Fruit fly (Drosophila melanogaster): ENCODE results near the gene CG14052.

Gene CG14052

DNA sequence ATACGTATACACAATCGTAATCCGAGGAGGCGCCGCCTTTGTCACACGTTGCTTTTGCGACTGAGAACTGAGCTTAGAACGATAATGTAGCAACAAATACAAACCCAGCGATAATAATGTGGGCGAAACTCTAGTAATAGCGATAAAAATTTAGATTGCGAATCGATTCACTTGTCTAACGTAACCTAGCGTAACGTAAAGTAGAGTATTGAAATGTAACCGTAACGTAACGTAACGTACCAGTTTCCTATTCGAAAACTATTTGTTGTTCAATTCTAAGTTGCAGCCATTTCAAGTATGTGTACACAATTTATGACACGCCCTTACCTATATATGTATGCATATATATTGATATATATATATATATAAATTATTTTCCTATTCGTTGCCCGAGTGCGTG lies 21.2 kb downstream of the CG14052 start:
- no peak for TF ChIP-seq CG17801 (GFP tag; optimal IDR thresholded peaks at IDR 0.05; ENCODE audit: partially characterized antibody)

DNA sequence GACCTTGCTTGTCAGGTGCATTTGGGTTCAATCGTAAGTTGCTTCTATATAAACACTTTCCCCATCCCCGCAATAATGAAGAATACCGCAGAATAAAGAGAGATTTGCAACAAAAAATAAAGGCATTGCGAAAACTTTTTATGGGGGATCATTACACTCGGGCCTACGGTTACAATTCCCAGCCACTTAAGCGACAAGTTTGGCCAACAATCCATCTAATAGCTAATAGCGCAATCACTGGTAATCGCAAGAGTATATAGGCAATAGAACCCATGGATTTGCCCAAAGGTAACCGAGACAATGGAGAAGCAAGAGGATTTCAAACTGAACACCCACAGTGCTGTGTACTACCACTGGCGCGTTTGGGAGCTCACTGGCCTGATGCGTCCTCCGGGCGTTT lies 22.4 kb downstream of the CG14052 start, which contains the start of gene Or2a:
Gene Or2a, plus strand, starts transcription at position 301 of the 400 bp plus-strand sequence.
- TF ChIP-seq CG17801 (GFP tag; optimal IDR thresholded peaks at IDR 0.05; ENCODE audit: partially characterized antibody) = no peak

DNA sequence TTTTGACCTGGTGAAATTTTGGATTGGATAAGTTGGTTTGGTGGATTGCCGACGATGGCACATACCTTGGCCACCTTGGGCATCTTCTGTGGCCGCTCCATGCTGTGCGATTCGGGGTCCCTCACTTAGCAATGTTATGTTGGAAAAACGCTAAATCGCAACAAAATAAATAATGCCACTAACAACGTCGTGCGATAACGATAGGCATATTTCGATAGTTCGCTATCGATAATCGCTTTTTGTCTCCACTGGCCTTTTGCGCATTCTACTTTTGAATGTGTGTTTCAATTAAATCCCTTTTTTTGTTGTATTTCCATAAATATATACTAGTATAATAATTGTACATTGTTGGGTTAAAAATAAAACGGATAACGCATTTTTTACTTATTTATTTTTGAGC lies 26.2 kb downstream of the CG14052 start, which contains the start of gene crn:
Gene crn, minus strand, starts transcription at position 221 of the 400 bp plus-strand sequence.
- no peak for TF ChIP-seq CG17801 (GFP tag; optimal IDR thresholded peaks at IDR 0.05; ENCODE audit: partially characterized antibody)

DNA sequence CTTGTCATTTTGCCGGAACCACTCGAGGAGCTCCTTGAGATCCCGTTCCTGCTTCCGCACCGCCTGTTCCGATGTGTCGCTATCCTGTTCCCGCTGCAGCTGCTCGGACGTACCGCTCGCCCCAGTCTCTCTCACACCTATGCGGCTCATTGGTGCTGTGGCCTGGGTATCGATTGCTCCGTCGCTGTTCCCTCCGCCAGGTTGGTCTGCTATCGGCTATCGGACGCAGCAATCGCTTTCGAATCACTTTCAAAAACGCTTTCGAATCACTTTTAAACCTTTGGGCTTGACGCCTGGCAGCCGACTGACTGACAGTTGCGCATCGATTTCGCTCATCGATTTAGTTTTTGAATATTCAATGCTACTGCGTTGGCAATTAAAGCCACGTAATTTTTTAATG lies 28.1 kb downstream of the CG14052 start, which contains the start of gene CG3191:
Gene CG3191, minus strand, starts transcription at position 306 of the 400 bp plus-strand sequence.
- no peak for TF ChIP-seq CG17801 (GFP tag; optimal IDR thresholded peaks at IDR 0.05; ENCODE audit: partially characterized antibody)

DNA sequence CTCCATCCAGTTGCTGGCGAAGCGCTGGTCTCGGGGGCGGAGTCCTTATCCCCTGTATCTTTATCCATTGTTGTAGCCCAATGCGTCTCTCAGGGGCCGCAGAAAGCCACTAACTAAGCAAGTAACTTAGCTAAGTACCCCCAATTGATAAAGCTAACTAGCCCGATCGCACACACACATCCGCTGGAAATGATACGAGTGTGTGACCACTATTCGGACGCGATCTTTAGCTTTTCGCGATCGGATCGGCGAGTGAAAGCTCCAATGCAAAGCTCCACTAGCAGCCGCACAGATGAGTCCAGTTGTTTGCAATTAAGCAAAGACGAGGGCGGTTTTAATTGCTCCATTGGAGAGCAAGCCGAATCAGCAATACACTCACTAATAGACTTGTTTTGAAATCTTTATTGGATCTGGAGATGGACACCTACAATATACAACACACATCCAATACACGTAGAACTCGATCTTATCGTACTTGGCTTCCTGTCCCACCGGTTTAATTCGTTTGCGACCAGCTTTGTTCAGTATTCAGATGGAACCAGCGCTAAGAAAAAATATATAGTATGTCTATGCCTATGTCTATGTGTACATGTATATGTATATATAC lies 30.6 kb downstream of the CG14052 start, which contains the start of gene CG3091:
Gene CG3091, minus strand, starts transcription at position 178 of the 607 bp plus-strand sequence.
- TF ChIP-seq CG17801 (GFP tag; optimal IDR thresholded peaks at IDR 0.05; ENCODE audit: partially characterized antibody) = peak; percentile 18

DNA sequence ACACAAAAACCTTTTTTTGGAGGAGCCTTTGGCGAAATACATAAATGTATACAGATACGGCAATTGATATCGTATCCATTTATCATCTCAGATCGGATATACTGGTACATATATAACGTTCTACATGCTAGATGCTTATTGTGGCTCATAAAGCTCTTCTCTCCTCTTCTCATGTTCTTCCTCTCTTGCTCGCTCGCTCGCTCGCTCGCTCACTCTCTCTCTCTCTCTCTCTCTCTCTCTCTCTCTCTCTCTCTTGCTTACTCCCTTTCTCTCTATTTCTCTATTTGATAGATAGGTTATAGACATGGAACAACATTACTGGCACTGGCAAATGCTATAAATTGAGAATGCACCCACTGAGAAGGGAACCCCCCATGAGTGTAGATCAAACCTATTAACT lies 31.5 kb downstream of the CG14052 start:
- no peak for TF ChIP-seq CG17801 (GFP tag; optimal IDR thresholded peaks at IDR 0.05; ENCODE audit: partially characterized antibody)

DNA sequence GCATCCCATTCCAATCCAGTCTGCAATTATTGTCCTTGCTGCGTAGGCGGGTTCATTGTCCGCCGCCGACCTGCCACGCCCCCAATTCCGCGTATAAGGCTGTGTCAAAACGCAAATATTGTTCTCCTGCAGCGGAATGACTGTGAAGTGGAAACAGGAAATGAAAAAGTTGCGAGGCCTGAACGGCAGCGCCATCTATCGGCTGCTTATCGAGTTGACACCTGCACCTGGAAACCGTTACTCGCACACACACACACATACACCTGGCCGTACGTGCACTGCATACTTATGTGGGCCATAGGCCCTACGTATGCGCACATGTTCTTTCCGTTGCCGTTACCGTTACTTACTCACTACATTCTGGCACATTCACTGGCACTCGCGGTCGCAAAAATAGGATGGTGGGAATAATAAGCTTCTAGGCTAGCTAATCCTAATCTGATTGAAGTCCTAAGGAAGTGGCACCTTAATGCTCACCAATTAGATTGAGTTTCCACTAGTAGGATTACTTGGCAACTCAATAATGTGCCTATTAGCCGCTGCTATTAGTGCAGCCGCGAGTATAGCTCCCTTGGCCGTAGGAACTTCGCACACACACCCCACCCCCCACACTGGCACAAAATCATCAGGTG lies 35.2 kb downstream of the CG14052 start:
- no peak for TF ChIP-seq CG17801 (GFP tag; optimal IDR thresholded peaks at IDR 0.05; ENCODE audit: partially characterized antibody)

DNA sequence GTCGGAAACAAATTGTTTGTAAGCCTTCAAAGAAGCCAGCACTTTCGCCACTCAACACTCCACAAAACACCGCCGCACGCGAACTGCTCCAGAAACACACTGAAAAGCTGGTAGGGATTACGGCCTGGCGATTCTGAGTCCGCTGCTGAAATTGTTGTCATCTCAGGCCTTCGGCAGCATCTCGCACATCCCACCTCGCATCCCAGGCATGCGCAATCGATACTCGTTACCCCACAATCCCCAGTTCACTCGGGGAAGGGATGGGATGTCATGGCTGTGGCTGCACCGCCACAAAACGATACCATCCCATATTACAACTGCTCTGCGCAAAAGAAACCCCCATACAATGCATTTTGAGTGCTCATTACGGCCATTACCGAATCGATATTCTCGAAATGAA lies 36.2 kb downstream of the CG14052 start, which contains the start of gene CG3078:
Gene CG3078, minus strand, starts transcription at position 101 of the 400 bp plus-strand sequence.
- TF ChIP-seq CG17801 (GFP tag; optimal IDR thresholded peaks at IDR 0.05; ENCODE audit: partially characterized antibody) = no peak

DNA sequence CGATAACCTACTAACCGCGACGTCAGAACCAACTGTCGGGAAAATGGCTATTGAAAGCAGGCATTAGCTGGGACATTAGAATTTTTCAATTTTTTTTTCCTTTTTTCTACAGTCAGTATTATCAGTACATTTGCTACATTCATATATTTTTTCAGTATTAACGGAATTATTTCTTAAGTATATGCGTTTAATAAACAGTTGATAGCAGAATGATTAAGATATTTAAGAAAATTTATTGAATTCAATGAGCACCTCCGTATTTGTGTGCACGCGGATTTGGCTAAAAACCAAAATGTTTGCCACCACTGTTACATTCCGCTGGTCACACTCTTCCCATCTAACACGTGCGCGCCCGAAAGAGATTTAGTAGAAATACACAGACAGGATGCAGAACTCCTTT lies 39.0 kb downstream of the CG14052 start, which contains the start of the genes temp and CG3071:
Gene temp, minus strand, starts transcription at position 5 of the 400 bp plus-strand sequence.
Gene CG3071, plus strand, starts transcription at position 327 of the 400 bp plus-strand sequence.
- TF ChIP-seq CG17801 (GFP tag; optimal IDR thresholded peaks at IDR 0.05; ENCODE audit: partially characterized antibody) = peak; percentile 16

DNA sequence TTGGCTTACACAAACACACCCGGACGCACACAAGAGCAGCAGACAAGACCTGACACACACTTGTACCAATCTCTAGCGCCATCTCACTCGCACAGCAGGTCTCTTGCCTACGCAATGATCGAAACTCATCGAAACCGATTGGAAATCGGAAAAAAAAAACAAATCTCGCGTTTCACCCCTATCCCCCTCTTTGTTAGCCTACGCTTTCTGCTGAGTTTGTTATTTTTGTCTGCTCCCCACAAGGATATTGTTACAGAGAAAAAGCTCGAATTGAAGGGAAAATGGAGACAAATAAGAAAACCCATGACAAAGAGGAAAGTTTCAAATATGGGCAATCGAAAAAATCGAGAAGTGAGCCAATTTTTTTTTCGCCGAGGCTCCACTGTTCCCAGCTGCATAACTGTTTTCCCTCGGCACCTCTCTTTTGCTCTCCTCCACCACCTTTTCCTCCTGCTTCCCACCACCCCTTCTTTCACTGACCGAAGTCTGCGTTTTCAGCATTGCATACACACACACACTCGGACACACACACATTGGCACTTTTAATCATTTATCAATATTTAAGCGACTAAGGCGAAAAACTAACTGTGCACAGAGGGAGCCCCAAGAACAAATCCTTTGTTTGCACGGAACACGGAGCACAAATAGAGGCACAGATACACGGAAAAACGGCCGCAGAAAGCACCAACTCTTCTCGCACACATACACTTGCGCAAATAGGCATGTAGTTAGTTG lies 46.4 kb downstream of the CG14052 start:
- TF ChIP-seq CG17801 (GFP tag; optimal IDR thresholded peaks at IDR 0.05; ENCODE audit: partially characterized antibody) = no peak

DNA sequence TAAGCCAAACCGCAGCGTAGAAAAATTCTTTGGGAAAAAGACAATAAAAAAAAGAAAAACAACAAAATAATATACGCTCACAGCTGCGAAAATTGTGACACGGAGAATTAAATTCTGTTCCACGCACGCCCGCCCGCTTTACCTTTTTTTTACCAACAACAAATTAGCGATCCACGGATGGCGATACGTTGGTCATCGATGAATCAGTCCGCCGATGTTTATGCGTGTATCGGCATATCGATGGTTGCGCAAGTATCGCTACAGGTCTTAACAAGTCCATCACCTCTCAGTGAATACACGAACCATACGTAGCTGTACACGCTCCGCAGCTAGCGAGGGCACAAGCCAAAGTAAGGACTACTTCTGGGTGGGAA lies 47.0 kb downstream of the CG14052 start, which contains the start of gene CG2924:
Gene CG2924, minus strand, starts transcription at position 205 of the 374 bp plus-strand sequence.
- peak; percentile 63 for TF ChIP-seq CG17801 (GFP tag; optimal IDR thresholded peaks at IDR 0.05; ENCODE audit: partially characterized antibody)
